Fruit fly (Drosophila melanogaster): Measurements from ENCODE around the gene smog.

The smog gene

dm6 chr2L:4847191-4847853, 5.3 kb upstream of the smog start, which contains the start of the genes mxt and CG11927 (continued):
- TF ChIP-seq chinmo (GFP tag; IDR thresholded peaks at IDR 0.05; ENCODE audit: partially characterized antibody) = 0 out of 4 replicates have a peak, but pooled peaks have one; percentile 63
- TF ChIP-seq grau (tag; optimal IDR thresholded peaks at IDR 0.05) = peak; percentile 47
- TF ChIP-seq Hsf (GFP tag; optimal IDR thresholded peaks at IDR 0.05) = peak; percentile 50
- TF ChIP-seq CG8944 (GFP tag; optimal IDR thresholded peaks at IDR 0.05) = peak; percentile 8
- TF ChIP-seq NFAT (GFP tag; IDR thresholded peaks at IDR 0.05) = peak; percentile 77
- TF ChIP-seq BtbVII (GFP tag; optimal IDR thresholded peaks at IDR 0.05) = no peak
- TF ChIP-seq z (GFP tag; IDR thresholded peaks at IDR 0.05) = no peak
- no peak for TF ChIP-seq dmrt99B (tag; optimal IDR thresholded peaks at IDR 0.05)
- TF ChIP-seq her (GFP tag; optimal IDR thresholded peaks at IDR 0.05) = no peak
- TF ChIP-seq onecut (GFP tag; IDR thresholded peaks at IDR 0.05) = no peak; the same call in 1 of the 2 replicates
- peak; percentile 76 for TF ChIP-seq CG30403 (GFP tag; optimal IDR thresholded peaks at IDR 0.05)
- TF ChIP-seq Dip3 (GFP tag; optimal IDR thresholded peaks at IDR 0.05) = peak; percentile 33
- peak; percentile 52 for TF ChIP-seq Hr3 (GFP tag; optimal IDR thresholded peaks at IDR 0.05)
- no peak for TF ChIP-seq danr (GFP tag; IDR thresholded peaks at IDR 0.05)
- no peak for TF ChIP-seq D19A (tag; optimal IDR thresholded peaks at IDR 0.05)
- no peak for TF ChIP-seq Stat92E (GFP tag; optimal IDR thresholded peaks at IDR 0.05)
- no peak for TF ChIP-seq CG2199 (GFP tag; IDR thresholded peaks at IDR 0.05)
- peak; percentile 24 for TF ChIP-seq CG10147 (GFP tag; optimal IDR thresholded peaks at IDR 0.05)
- TF ChIP-seq CG5245 (GFP tag; optimal IDR thresholded peaks at IDR 0.05) = no peak
- TF ChIP-seq Bgb (GFP tag; IDR thresholded peaks at IDR 0.05; ENCODE audit: partially characterized antibody) = peak; percentile 90
- no peak for TF ChIP-seq CG7556 (GFP tag; optimal IDR thresholded peaks at IDR 0.05)
- TF ChIP-seq CG9215 (GFP tag; IDR thresholded peaks at IDR 0.05) = peak; percentile 24; the same call in 1 of the 2 replicates
- TF ChIP-seq CG11695 (GFP tag; IDR thresholded peaks at IDR 0.05) = no peak
- TF ChIP-seq scrt (GFP tag; optimal IDR thresholded peaks at IDR 0.05) = no peak
- TF ChIP-seq seq (GFP tag; IDR thresholded peaks at IDR 0.05) = no peak
- TF ChIP-seq tna (GFP tag; IDR thresholded peaks at IDR 0.05; ENCODE audit: partially characterized antibody) = peak; percentile 77
- no peak for TF ChIP-seq gt (GFP tag; IDR thresholded peaks at IDR 0.05)
- TF ChIP-seq CG4617 (GFP tag; optimal IDR thresholded peaks at IDR 0.05; ENCODE audit: borderline replicate concordance) = peak; percentile 43
- TF ChIP-seq ewg (GFP tag; optimal IDR thresholded peaks at IDR 0.05) = no peak
- peak; percentile 88 for TF ChIP-seq CG16813 (GFP tag; IDR thresholded peaks at IDR 0.05; ENCODE audit: partially characterized antibody)
- no peak for TF ChIP-seq CG17385 (GFP tag; optimal IDR thresholded peaks at IDR 0.05)
- no peak for TF ChIP-seq cato (GFP tag; optimal IDR thresholded peaks at IDR 0.05; ENCODE audit: borderline replicate concordance)
- no peak for TF ChIP-seq CG12236 (GFP tag; optimal IDR thresholded peaks at IDR 0.05)
- TF ChIP-seq CG4730 (GFP tag; IDR thresholded peaks at IDR 0.05) = no peak
- no peak for TF ChIP-seq CG11723 (GFP tag; optimal IDR thresholded peaks at IDR 0.05)
- TF ChIP-seq TFAM (GFP tag; optimal IDR thresholded peaks at IDR 0.05) = no peak
- peak; percentile 12 for TF ChIP-seq Atf3 (GFP tag; optimal IDR thresholded peaks at IDR 0.05)
- TF ChIP-seq CG10543 (GFP tag; optimal IDR thresholded peaks at IDR 0.05) = peak; percentile 56
- TF ChIP-seq Hr51 (GFP tag; optimal IDR thresholded peaks at IDR 0.05) = peak in 1 of 2 experiments; percentile 45
- peak; percentile 45 for TF ChIP-seq pzg (GFP tag; optimal IDR thresholded peaks at IDR 0.05)
- peak; percentile 68 for TF ChIP-seq az2 (GFP tag; optimal IDR thresholded peaks at IDR 0.05)
- no peak for TF ChIP-seq CG10431 (GFP tag; optimal IDR thresholded peaks at IDR 0.05)
- no peak for TF ChIP-seq CG6854 (GFP tag; optimal IDR thresholded peaks at IDR 0.05)
- peak; percentile 38; the same call in 1 of the 3 replicates for TF ChIP-seq H15 (GFP tag; IDR thresholded peaks at IDR 0.05)
- TF ChIP-seq mam (GFP tag; optimal IDR thresholded peaks at IDR 0.05) = peak; percentile 67
- TF ChIP-seq peb (GFP tag; IDR thresholded peaks at IDR 0.05) = no peak
- no peak for TF ChIP-seq CG7271 (tag; optimal IDR thresholded peaks at IDR 0.05)
- TF ChIP-seq Ada2b (GFP tag; IDR thresholded peaks at IDR 0.05) = no peak
- peak; percentile 31 for TF ChIP-seq CG1647 (GFP tag; optimal IDR thresholded peaks at IDR 0.05)
